Fruit fly (Drosophila melanogaster) Kc167 (cell line): Measurements from ENCODE around the gene CG10669.

Source experiments
- Myc ChIP-seq: fragments of >200 bp; optimal IDR thresholded peaks from 2 replicates; lab custom pipeline; 2017; ENCODE audit warnings: missing external identifiers
- Sin3A ChIP-seq: fragments of >200 bp; optimal IDR thresholded peaks from 2 replicates; lab custom pipeline; 2018; ENCODE audit warnings: missing external identifiers
- h ChIP-seq: fragments of >200 bp; optimal IDR thresholded peaks from 3 replicates; lab custom pipeline; 2018; ENCODE audit warnings: missing external identifiers
- psq ChIP-seq: fragments of >200 bp; optimal IDR thresholded peaks from 2 replicates; lab custom pipeline; 2017; ENCODE audit warnings: missing external identifiers
- ttk ChIP-seq: sonication (Bioruptor generic); optimal IDR thresholded peaks from 2 replicates; lab custom pipeline; 2017; ENCODE audit warnings: missing external identifiers

DNA sequence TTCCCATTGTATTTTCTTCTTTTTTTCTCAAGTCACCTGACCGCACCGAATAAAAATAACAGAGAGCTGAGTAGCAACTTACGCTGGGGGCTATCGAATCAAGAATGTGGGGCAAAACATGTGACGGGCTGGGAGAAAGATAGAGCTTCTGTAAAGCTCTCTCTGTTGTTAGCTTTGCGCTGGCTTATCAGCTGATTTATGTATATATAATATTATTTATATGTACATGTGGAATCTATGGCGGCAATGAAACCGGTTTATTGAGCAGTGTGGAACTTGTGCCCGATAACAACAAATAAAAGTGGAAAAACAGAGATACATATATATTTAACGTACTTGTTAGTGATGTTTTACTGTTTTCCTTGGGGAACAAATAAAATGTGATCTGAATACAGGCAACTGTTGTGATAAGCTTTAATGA lies 42.2 kb downstream of the CG10669 start, which contains the start of gene CG31098:
- TF ChIP-seq h, result no peak
- TF ChIP-seq ttk (lab: Kevin White, UChicago), result no peak
- no peak for TF ChIP-seq Sin3A
- no peak for TF ChIP-seq psq (lab: Kevin White, UChicago)
- no peak for TF ChIP-seq Myc
